Worm (Caenorhabditis elegans) whole organism, L3 larva: Measurements from ENCODE around the gene F59A2.5.
A peak's percentile ranks its signal among the peaks of the same experiment; 100 is the strongest.

Experiments used
- ZK546.5 ChIP-seq: sonication (generic microtip); optimal IDR thresholded peaks from 2 replicates; lab custom pipeline; 2017; ENCODE audit warnings: missing biosample characterization, missing genetic modification characterization
- ceh-82 ChIP-seq: fragments of 150-350 bp; optimal IDR thresholded peaks from 2 replicates; lab custom pipeline; 2014; ENCODE audit warnings: missing biosample characterization, missing genetic modification characterization
- elt-1 ChIP-seq: fragments of 150-350 bp; optimal IDR thresholded peaks from 2 replicates; lab custom pipeline; 2014; ENCODE audit warnings: missing biosample characterization, missing genetic modification characterization
- elt-2 ChIP-seq: sonication (generic microtip); optimal IDR thresholded peaks from 2 replicates; lab custom pipeline; 2016; ENCODE audit warnings: missing genetic modification reagents, mild to moderate bottlenecking, missing genetic modification characterization, missing compliant biosample characterization
- mdl-1 ChIP-seq: fragments of 150-350 bp; optimal IDR thresholded peaks from 2 replicates; lab custom pipeline; 2014; ENCODE audit warnings: missing biosample characterization, missing genetic modification characterization
- nfya-1 ChIP-seq: sonication (generic microtip); optimal IDR thresholded peaks from 2 replicates; lab custom pipeline; 2017; ENCODE audit warnings: missing genetic modification characterization, mild to moderate bottlenecking, missing compliant biosample characterization, antibody characterized with exemption, moderate library complexity; ENCODE audit not compliant: insufficient read depth
- nhr-76 ChIP-seq: fragments of 150-350 bp; sonication (generic microtip); optimal IDR thresholded peaks from 5 replicates; lab custom pipeline; 2014; ENCODE audit warnings: missing biosample characterization, missing genetic modification characterization
- tbx-2 ChIP-seq: sonication (generic microtip); optimal IDR thresholded peaks from 2 replicates; lab custom pipeline; 2016; ENCODE audit warnings: mild to moderate bottlenecking, missing genetic modification characterization, missing compliant biosample characterization
- zag-1 ChIP-seq: fragments of 150-350 bp; optimal IDR thresholded peaks from 2 replicates; lab custom pipeline; 2014; ENCODE audit warnings: missing biosample characterization, missing genetic modification characterization

ce11 chrIII:3395874-3396467 is 8.7 kb upstream of the F59A2.5 start, which contains the start of gene cri-3:
- TF ChIP-seq nfya-1 (tag; lab: Kevin White, UChicago): peak; percentile 52
- TF ChIP-seq ZK546.5: no peak
- TF ChIP-seq nhr-76 (tag; lab: Kevin White, UChicago): no peak
- no peak for TF ChIP-seq tbx-2 (tag; lab: Kevin White, UChicago)
- TF ChIP-seq ceh-82: no peak
- no peak for TF ChIP-seq elt-2
- TF ChIP-seq elt-1 (tag; lab: Kevin White, UChicago): no peak
- no peak for TF ChIP-seq zag-1 (tag; lab: Kevin White, UChicago)
- no peak for TF ChIP-seq mdl-1 (tag; lab: Kevin White, UChicago)
